Fruit fly (Drosophila melanogaster) S2 (cell line): ENCODE results near the gene tant.

ENCODE experiments used
- CG8478 ChIP-seq: fragments of >200 bp; optimal IDR thresholded peaks from 2 replicates; lab custom pipeline; 2018
- CTCF ChIP-seq, 2 experiments: fragments of >200 bp; optimal IDR thresholded peaks; 2 replicates each; lab custom pipeline; 2018

The tant gene

DNA sequence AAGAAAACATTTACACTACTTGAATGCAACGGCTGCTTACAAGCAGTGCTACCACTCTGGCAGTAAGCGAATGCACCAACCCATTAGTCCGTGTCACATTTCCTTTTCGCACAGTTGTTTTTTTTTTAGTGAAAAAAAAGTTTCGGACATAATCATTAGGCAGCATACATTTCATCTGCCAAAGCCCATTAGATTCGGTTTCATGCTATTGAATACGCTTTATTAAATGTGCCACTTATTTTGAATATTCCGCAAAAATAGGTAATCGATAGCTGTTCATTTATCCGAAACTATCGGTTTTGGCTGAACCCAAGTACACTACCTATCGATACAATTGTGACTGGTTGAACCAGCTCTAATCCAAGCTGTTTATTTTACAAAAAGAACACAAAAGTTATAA, at the start of gene tant:
tant (plus strand) TSS at position 334 of the 400 bp plus-strand sequence.
- peak; percentile 52 to 62 for TF ChIP-seq CTCF (optimal IDR thresholded peaks at IDR 0.05; lab: Kevin White, UChicago)
- no peak for TF ChIP-seq CG8478 (lab: Kevin White, UChicago)

DNA sequence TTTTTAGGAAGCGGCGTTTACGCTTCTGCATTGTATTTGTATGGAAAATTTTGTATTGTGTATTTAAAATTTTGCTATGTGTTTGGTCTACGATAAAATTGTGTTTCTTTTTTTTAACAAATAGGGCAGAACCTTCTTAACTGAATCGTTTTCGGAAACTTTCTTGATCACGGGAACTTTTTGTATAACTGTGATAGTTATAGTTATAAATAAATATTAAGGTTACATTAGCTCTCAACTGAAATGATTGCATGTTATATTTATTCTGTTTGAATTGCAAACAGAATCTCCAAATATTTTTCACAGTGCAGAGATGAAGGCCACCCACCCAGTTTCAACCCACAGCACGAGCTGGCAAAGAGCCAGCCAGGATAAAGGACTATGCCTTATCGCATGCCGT, 44.0 kb upstream of the tant start, which contains the start of gene alphaKap4:
alphaKap4 (minus strand) TSS at position 101 of the 400 bp plus-strand sequence.
- TF ChIP-seq CTCF (optimal IDR thresholded peaks at IDR 0.05; lab: Kevin White, UChicago) (no peak), CG8478 (lab: Kevin White, UChicago) (no peak)

DNA sequence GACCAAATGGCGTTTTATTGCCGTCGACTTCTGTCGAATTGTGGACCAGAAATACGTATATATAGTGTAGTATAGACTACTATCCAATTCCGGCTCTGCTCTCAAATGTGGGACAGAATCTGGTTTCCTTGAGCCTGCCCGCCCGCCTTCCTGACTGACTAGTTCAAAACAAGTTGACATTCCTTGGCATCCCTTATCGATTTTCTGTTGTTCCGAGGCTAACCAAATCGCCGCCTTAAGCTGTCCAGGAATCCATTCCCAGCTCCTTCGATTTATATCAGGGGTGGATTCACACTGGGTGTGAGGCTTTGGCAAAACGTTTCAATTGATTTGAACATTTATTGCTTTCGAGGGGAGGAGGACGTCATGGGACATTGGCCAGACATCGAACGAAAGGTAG, 42.0 kb upstream of the tant start:
- TF ChIP-seq CG8478 (lab: Kevin White, UChicago) (no peak), CTCF (optimal IDR thresholded peaks at IDR 0.05; lab: Kevin White, UChicago) (no peak)

DNA sequence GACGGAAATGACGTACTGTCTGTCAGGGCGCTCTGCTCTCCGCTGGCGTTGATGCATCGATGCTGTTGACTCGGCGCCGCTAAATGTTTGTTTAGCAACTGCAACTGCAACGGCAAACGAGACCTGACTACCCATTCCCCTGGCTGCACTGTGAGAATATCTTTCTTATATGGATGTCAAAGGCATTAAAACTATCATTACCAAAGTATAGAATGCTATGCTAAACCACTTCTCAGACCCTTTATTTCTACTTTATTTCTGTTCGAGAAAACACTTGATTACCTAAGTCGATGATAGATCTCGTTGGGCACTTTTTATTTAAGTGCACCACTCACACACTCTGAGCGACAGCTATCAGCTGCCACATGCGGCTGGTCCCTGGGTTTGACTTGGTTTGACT, 32.8 kb upstream of the tant start:
- TF ChIP-seq CG8478 (lab: Kevin White, UChicago) (no peak), CTCF (optimal IDR thresholded peaks at IDR 0.05; lab: Kevin White, UChicago) (no peak)

DNA sequence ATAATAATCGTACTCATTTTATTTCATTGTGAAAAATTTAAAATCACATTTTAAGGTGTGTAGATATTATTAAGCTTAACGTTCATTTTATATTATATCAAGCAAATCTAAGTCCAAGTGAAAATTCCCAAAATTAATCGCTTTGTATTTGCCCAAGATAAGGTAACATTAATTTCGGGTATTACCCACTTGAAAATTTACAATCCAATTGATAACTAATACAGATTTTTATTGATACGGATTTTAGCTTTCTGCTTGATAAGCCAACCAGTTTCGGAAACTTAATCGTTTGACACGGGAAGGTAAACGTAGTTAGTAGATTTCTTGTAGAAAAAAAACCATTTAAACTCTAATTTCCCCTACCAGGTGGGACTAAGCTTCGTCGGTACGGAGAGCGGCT, 21.9 kb upstream of the tant start:
- TF ChIP-seq CTCF (optimal IDR thresholded peaks at IDR 0.05; lab: Kevin White, UChicago) (no peak), CG8478 (lab: Kevin White, UChicago) (no peak)

DNA sequence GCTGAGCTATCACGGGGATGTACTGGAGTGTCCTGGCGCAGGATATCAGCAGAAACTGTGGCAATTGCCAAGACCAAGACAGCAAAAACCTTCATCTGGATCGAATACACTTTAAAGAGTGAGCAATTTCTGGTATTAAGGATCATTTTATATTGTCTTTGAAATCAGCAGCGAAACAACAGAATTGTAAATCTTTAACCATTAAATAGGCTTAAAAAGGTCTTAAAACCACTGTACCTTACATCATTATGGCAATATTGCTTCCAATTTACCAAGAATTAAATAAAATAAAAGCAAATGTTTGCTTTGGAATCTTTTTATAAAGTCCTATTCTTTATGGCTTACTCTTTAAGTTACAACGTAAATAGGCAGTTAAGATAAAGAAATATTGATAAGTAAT, 20.4 kb upstream of the tant start, which contains the start of gene CG10477:
CG10477 (minus strand) TSS at position 101 of the 400 bp plus-strand sequence.
- no peak for TF ChIP-seq CG8478 (lab: Kevin White, UChicago)
- TF ChIP-seq CTCF (optimal IDR thresholded peaks at IDR 0.05; lab: Kevin White, UChicago): no peak

DNA sequence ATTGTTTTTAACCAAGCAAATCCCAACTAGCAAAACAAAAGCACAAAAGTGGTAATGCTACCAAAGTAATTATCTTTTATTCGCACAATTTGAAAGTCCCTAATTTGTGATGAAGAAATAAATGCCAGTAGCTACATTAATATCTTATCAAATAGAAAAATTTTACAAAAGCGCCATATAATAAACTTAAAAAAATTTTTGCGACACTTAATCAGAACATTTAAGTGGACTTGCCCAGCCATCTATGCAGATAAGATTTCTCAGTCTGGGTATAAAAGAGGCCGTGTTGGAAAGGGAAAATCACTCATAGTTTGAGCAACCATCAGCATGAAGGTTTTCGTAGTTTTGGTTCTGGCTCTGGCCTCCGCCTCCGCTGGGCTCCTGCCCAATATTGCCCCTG, 20.0 kb upstream of the tant start, which contains the start of gene yip7:
yip7 (plus strand) TSS at position 301 of the 400 bp plus-strand sequence.
- TF ChIP-seq CG8478 (lab: Kevin White, UChicago) (no peak), CTCF (optimal IDR thresholded peaks at IDR 0.05; lab: Kevin White, UChicago) (no peak)

DNA sequence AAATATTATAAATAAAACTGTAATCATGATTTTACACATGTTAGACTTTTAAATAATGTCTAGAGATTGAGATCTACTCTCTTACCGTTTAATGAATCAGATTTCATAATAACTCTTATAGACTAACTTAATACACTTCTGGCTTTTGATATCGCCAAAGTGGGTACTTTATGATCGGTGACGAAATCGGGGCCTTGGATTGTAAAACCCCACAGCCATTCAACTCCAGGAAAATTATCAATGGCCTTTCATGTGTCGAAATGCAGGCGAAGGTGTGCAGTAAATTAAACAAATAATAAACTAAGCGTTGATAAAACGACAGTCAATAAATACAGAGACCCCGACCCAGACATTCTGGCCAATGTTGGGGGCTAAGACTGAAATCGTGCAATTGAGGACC, 18.8 kb upstream of the tant start:
- TF ChIP-seq CTCF (optimal IDR thresholded peaks at IDR 0.05; lab: Kevin White, UChicago) (no peak), CG8478 (lab: Kevin White, UChicago) (no peak)

DNA sequence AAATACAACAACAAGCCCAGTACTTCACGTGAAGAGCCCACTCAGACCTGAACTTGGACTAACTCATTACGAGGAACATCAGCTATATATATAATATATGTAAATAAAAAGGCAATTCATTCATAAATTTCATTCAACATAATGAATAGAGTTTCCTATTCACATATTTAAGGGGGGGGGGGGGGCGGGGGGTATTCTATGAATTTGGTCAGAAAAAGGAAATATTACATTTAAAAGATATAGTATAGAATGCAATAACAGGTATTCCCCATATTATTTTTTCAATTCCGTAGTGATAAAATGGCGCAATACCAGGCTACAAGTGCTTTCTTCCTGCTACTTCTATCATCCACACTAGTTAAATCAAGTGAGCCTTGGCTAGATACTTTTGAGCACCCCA, 18.1 kb upstream of the tant start, which contains the start of gene CG6462:
CG6462 (plus strand) TSS at position 301 of the 400 bp plus-strand sequence.
- TF ChIP-seq CG8478 (lab: Kevin White, UChicago): no peak
- no peak for TF ChIP-seq CTCF (optimal IDR thresholded peaks at IDR 0.05; lab: Kevin White, UChicago)

DNA sequence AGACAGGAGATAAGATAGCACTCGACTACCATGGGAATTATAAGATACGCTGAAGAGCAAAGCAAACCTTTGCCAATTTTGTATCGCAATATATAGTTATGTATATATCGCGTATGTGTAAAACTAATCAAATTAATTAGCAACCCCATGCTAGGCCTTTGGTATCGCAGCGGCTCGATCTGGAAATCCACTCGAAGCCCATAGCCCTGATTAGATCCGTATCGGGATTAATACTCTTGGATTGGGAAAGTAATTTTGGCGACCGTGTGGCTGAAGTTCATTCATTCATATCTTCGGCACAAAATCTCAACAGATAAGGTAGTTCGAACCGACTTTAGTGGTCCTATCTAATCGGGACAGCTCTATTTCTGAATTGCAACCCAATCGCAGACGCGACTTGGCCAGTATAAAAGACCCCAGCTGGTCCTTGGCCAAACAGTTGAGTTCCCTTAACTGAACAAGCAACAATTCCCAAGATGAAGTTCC, 16.2 kb upstream of the tant start, which contains the start of gene Jon65Aiv:
Jon65Aiv (plus strand) TSS at position 436 of the 486 bp plus-strand sequence.
- TF ChIP-seq CTCF (optimal IDR thresholded peaks at IDR 0.05; lab: Kevin White, UChicago): no peak
- no peak for TF ChIP-seq CG8478 (lab: Kevin White, UChicago)

DNA sequence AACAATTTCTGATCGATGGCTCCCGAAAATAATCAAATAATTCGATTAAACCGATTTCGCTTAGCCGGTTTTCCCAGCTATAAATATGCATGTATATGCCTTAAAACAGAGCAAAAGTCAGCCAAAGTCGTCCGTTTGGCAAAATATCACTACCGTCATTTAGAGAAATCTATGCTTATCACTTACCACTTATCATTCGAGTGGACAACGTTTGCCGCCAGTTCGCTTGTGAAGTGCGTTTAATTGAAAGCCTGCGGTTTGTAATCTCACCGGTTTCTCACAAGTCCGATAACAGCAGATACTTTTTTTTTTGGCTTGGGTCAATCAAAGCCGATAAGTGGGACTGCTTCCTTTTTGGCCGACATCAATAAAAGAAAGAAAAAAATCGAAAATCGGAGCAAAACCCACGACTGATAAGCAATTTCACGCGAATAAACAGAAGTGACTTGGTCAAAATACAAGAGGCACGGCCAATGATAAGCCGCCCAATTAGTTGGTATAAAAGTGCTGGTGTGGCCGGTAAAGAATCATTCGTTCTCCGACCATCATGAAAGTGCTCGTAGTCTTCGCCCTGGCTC, 4.6 kb upstream of the tant start, which contains the start of gene Jon65Aiii:
Jon65Aiii (plus strand) TSS at position 528 of the 578 bp plus-strand sequence.
- no peak for TF ChIP-seq CTCF (optimal IDR thresholded peaks at IDR 0.05; lab: Kevin White, UChicago)

DNA sequence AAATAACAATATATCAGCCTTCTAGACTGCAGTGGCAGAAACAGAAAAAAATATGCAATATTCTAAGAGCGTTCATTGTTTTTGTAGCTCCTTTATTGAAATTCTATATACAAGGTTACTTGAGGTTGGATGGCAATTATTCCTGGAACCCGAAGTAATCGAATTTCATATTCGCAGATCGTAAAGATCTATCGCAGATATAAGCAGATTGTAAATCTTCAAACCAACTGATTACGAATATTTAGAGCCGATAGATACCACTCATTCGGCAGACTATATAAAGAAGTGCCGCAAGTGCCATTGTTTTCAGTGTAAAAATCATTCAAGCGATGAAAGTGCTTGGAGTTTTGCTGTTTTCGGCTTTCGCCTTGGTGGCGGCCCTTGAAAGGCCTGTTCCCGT, 2.9 kb upstream of the tant start, which contains the start of gene Jon65Aii:
Jon65Aii (plus strand) TSS at position 301 of the 400 bp plus-strand sequence.
- no peak for TF ChIP-seq CTCF (optimal IDR thresholded peaks at IDR 0.05; lab: Kevin White, UChicago)
- TF ChIP-seq CG8478 (lab: Kevin White, UChicago): no peak

DNA sequence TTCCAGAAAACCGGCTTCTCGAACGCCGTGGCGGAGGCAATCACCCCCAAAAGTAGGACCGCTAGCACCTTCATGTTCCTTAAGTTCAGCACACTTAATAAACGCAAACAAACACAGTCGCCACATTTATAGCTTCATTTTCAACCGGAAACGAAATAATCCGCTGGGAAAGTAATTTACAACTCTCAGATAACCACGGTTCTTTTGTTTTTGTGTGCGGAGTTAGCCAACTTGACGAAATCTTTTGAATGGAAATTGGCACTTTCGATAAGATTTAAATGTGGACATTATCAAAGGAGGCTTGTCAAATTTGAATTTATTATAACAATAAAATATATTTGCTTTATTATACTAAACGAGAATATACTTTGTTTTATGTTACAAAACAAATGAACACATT, 593 bp upstream of the tant start, which contains the start of gene Jon65Ai:
Jon65Ai (minus strand) TSS at position 101 of the 400 bp plus-strand sequence.
- no peak for TF ChIP-seq CG8478 (lab: Kevin White, UChicago)
- TF ChIP-seq CTCF (optimal IDR thresholded peaks at IDR 0.05; lab: Kevin White, UChicago): no peak

DNA sequence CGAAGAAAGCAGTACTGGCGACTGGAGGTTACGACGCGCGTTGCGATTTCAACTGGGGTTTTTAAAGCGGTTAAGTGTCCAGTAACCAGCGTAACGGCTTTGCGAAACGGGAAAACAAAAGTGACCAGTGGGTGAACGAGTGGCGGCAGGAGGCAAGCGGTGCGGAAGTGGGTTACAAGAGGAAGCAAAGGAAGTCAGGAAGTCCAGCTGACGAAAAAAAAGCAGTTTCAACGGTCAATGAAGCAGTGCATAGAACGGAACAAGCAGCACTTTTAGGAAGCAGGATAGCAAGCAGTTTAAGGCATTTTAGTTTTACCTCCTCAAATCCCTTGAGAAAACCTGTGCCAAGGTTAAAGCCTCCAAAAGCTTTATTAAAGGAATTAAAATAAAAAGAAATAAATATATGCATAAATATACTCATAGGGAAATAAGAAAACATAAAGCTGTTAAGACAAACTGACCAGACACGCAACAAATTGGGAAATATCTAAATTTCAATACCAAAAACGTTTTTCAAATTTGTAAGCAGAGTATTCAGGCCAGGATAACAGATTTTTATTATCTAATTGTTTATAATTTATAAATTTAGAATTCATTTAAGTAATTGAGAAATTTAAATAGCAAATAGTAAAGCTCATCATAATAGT, 4.2 kb downstream of the tant start, which contains the start of gene CG6592:
CG6592 (plus strand) TSS at position 597 of the 647 bp plus-strand sequence.
- TF ChIP-seq CG8478 (lab: Kevin White, UChicago) (no peak), CTCF (optimal IDR thresholded peaks at IDR 0.05; lab: Kevin White, UChicago) (peak; percentile 61 to 65)
